Worm (Caenorhabditis elegans) whole organism, L1 larva: ENCODE measurements around the gene C03G6.6.

Experiments
- efl-3 ChIP-seq: fragments of 200-800 bp; sonication (Bioruptor generic); optimal IDR thresholded peaks from 2 replicates; lab custom pipeline; 2018; ENCODE audit warnings: mild to moderate bottlenecking, missing genetic modification characterization, missing compliant biosample characterization
- fkh-10 ChIP-seq: sonication (generic microtip); optimal IDR thresholded peaks from 2 replicates; lab custom pipeline; 2017; ENCODE audit warnings: missing biosample characterization, missing genetic modification reagents, missing genetic modification characterization
- lin-15B ChIP-seq: fragments of 150-350 bp; sonication (generic microtip); optimal IDR thresholded peaks from 3 replicates; lab custom pipeline; 2014; ENCODE audit warnings: missing biosample characterization, missing genetic modification characterization
- mdl-1 ChIP-seq, 2 experiments: fragments of 150-350 bp; optimal IDR thresholded peaks; 2 replicates each; lab custom pipeline; 2014 to 2017; ENCODE audit warnings: missing biosample characterization in 2 of 2, missing genetic modification characterization in 2 of 2, inconsistent platforms in 1 of 2
- nhr-11 ChIP-seq: fragments of 150-350 bp; optimal IDR thresholded peaks from 2 replicates; lab custom pipeline; 2014; ENCODE audit warnings: missing biosample characterization, missing genetic modification characterization
- nhr-12 ChIP-seq: sonication (generic microtip); optimal IDR thresholded peaks from 2 replicates; lab custom pipeline; 2017; ENCODE audit warnings: missing biosample characterization, missing genetic modification characterization
- nhr-237 ChIP-seq: fragments of 150-350 bp; optimal IDR thresholded peaks from 2 replicates; lab custom pipeline; 2014; ENCODE audit warnings: missing biosample characterization, missing genetic modification characterization
- snpc-4 ChIP-seq: fragments of 150-350 bp; optimal IDR thresholded peaks from 2 replicates; lab custom pipeline; 2014; ENCODE audit warnings: missing biosample characterization, missing genetic modification characterization
- unc-62 ChIP-seq: fragments of 150-350 bp; optimal IDR thresholded peaks from 2 replicates; lab custom pipeline; 2014; ENCODE audit warnings: missing biosample characterization, missing genetic modification reagents, missing genetic modification characterization
- xbp-1 ChIP-seq: sonication (generic microtip); optimal IDR thresholded peaks from 2 replicates; lab custom pipeline; 2016; ENCODE audit warnings: missing genetic modification characterization, missing compliant biosample characterization
- ztf-11 ChIP-seq, 2 experiments: sonication (generic microtip); optimal IDR thresholded peaks; 2 replicates each; lab custom pipeline; 2016 to 2017; ENCODE audit warnings: missing genetic modification characterization in 2 of 2, missing biosample characterization in 1 of 2, missing compliant biosample characterization in 1 of 2

DNA sequence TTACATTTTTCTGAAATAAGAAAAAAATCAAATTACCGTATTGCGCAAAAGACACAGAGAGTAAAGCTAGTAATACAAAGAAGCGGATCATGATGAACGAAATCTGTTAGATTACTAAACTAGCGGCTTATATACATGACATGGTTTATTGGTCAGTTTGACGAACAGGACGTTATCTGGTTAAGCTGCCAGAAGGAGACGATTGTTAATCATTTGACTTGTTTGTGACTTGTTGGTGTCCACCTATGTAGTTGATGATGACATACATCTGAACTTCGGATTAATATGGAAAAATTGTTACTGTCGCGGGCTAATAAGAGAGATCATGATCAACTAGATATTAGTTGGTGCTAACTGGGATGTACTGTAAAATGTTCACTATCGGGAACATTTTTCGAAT lies 42.9 kb downstream of the C03G6.6 start, which contains the start of gene cnc-9:
- TF ChIP-seq nhr-237 (no peak), nhr-12 (tag; lab: Kevin White, UChicago) (no peak), fkh-10 (GFP tag; lab: Kevin White, UChicago) (no peak), snpc-4 (tag; lab: Kevin White, UChicago) (no peak), mdl-1 (tag; optimal IDR thresholded peaks at IDR 0.05; lab: Kevin White, UChicago) (no peak), efl-3 (GFP tag; lab: Kevin White, UChicago) (no peak), nhr-11 (tag; lab: Kevin White, UChicago) (no peak), lin-15B (tag; lab: Kevin White, UChicago) (no peak), ztf-11 (tag; optimal IDR thresholded peaks at IDR 0.05; lab: Kevin White, UChicago) (no peak), xbp-1 (no peak), unc-62 (GFP tag; lab: Kevin White, UChicago) (no peak)
